Worm (Caenorhabditis elegans) whole organism, L2 larva: ENCODE measurements around the gene F01F1.3.

ENCODE experiments used
- C34F6.9 ChIP-seq: fragments of 150-350 bp; optimal IDR thresholded peaks from 2 replicates; lab custom pipeline; 2014; ENCODE audit warnings: missing biosample characterization, missing genetic modification characterization
- F13H6.1 ChIP-seq: sonication (generic microtip); optimal IDR thresholded peaks from 2 replicates; lab custom pipeline; 2016; ENCODE audit warnings: missing genetic modification characterization, missing compliant biosample characterization
- R02D3.7 ChIP-seq: fragments of 150-350 bp; optimal IDR thresholded peaks from 2 replicates; lab custom pipeline; 2014; ENCODE audit warnings: missing biosample characterization, missing genetic modification characterization
- Y55F3AM.14 ChIP-seq: fragments of 200-800 bp; sonication (Bioruptor generic); optimal IDR thresholded peaks from 2 replicates; lab custom pipeline; 2018; ENCODE audit warnings: mild to moderate bottlenecking, missing genetic modification characterization, missing compliant biosample characterization
- ZK546.5 ChIP-seq: sonication (generic microtip); optimal IDR thresholded peaks from 2 replicates; lab custom pipeline; 2017; ENCODE audit warnings: missing biosample characterization, missing genetic modification characterization
- alr-1 ChIP-seq: fragments of 150-350 bp; optimal IDR thresholded peaks from 2 replicates; lab custom pipeline; 2014; ENCODE audit warnings: missing biosample characterization, missing genetic modification characterization
- aly-2 ChIP-seq: fragments of 150-350 bp; optimal IDR thresholded peaks from 2 replicates; lab custom pipeline; 2014; ENCODE audit warnings: missing biosample characterization, missing genetic modification characterization
- ama-1 ChIP-seq: fragments of 150-350 bp; optimal IDR thresholded peaks from 2 replicates; lab custom pipeline; 2018; ENCODE audit warnings: inconsistent platforms
- blmp-1 ChIP-seq: sonication (generic microtip); optimal IDR thresholded peaks from 2 replicates; lab custom pipeline; 2017; ENCODE audit warnings: missing genetic modification characterization, mild to moderate bottlenecking, missing compliant biosample characterization, antibody characterized with exemption, moderate library complexity; ENCODE audit not compliant: insufficient read depth
- ceh-16 ChIP-seq: fragments of 150-350 bp; optimal IDR thresholded peaks from 2 replicates; lab custom pipeline; 2014; ENCODE audit warnings: missing biosample characterization, missing genetic modification characterization
- ceh-82 ChIP-seq: fragments of 150-350 bp; optimal IDR thresholded peaks from 2 replicates; lab custom pipeline; 2014; ENCODE audit warnings: missing biosample characterization, missing genetic modification characterization
- crh-2 ChIP-seq: sonication (generic microtip); optimal IDR thresholded peaks from 2 replicates; lab custom pipeline; 2017; ENCODE audit warnings: missing biosample characterization, missing genetic modification characterization
- dmd-4 ChIP-seq: sonication (generic microtip); optimal IDR thresholded peaks from 2 replicates; lab custom pipeline; 2017; ENCODE audit warnings: missing biosample characterization, missing genetic modification characterization
- egl-27 ChIP-seq: sonication (generic microtip); optimal IDR thresholded peaks from 3 replicates; lab custom pipeline; 2017; ENCODE audit warnings: missing biosample characterization, missing genetic modification reagents, missing genetic modification characterization
- elt-1 ChIP-seq: fragments of 150-350 bp; optimal IDR thresholded peaks from 2 replicates; lab custom pipeline; 2014; ENCODE audit warnings: missing biosample characterization, missing genetic modification characterization
- elt-3 ChIP-seq: sonication (generic microtip); optimal IDR thresholded peaks from 2 replicates; lab custom pipeline; 2017; ENCODE audit warnings: missing biosample characterization, missing genetic modification characterization
- fos-1 ChIP-seq: fragments of 150-350 bp; optimal IDR thresholded peaks from 2 replicates; lab custom pipeline; 2014; ENCODE audit warnings: missing biosample characterization, missing genetic modification characterization
- gmeb-1 ChIP-seq: fragments of 150-350 bp; optimal IDR thresholded peaks from 2 replicates; lab custom pipeline; 2014; ENCODE audit warnings: missing biosample characterization, missing genetic modification characterization
- lin-11 ChIP-seq: fragments of 150-350 bp; sonication (generic microtip); optimal IDR thresholded peaks from 2 replicates; lab custom pipeline; 2014; ENCODE audit warnings: missing biosample characterization, missing genetic modification characterization, inconsistent platforms, mixed read lengths
- lin-39 ChIP-seq: fragments of 150-350 bp; optimal IDR thresholded peaks from 2 replicates; lab custom pipeline; 2014; ENCODE audit warnings: missing biosample characterization, missing genetic modification reagents, missing genetic modification characterization
- lsy-2 ChIP-seq, 2 experiments: fragments of 150-350 bp in 1 of 2; sonication (generic microtip) in 1 of 2; optimal IDR thresholded peaks; 2 replicates each; lab custom pipeline; 2014 to 2017; ENCODE audit warnings: missing biosample characterization in 2 of 2, missing genetic modification characterization in 2 of 2
- mbf-1 ChIP-seq: sonication (generic microtip); optimal IDR thresholded peaks from 2 replicates; lab custom pipeline; 2017; ENCODE audit warnings: missing biosample characterization, missing genetic modification characterization
- mdl-1 ChIP-seq, 2 experiments: fragments of 150-350 bp in 1 of 2; sonication (generic microtip) in 1 of 2; optimal IDR thresholded peaks; 2 replicates each; lab custom pipeline; 2017; ENCODE audit warnings: missing biosample characterization in 2 of 2, missing genetic modification characterization in 2 of 2
- nhr-10 ChIP-seq: sonication (generic microtip); optimal IDR thresholded peaks from 2 replicates; lab custom pipeline; 2017; ENCODE audit warnings: missing biosample characterization, missing genetic modification characterization
- nhr-11 ChIP-seq: fragments of 150-350 bp; optimal IDR thresholded peaks from 2 replicates; lab custom pipeline; 2014; ENCODE audit warnings: missing biosample characterization, missing genetic modification characterization
- nhr-12 ChIP-seq: fragments of 150-350 bp; optimal IDR thresholded peaks from 2 replicates; lab custom pipeline; 2014; ENCODE audit warnings: missing biosample characterization, missing genetic modification characterization
- nhr-129 ChIP-seq: fragments of 150-350 bp; optimal IDR thresholded peaks from 2 replicates; lab custom pipeline; 2014; ENCODE audit warnings: missing biosample characterization, missing genetic modification characterization
- nhr-21 ChIP-seq: fragments of 150-350 bp; optimal IDR thresholded peaks from 2 replicates; lab custom pipeline; 2014; ENCODE audit warnings: missing biosample characterization, missing genetic modification characterization
- nhr-23 ChIP-seq: fragments of 150-350 bp; optimal IDR thresholded peaks from 2 replicates; lab custom pipeline; 2014; ENCODE audit warnings: missing biosample characterization, missing genetic modification reagents, missing genetic modification characterization
- nhr-237 ChIP-seq: fragments of 150-350 bp; optimal IDR thresholded peaks from 2 replicates; lab custom pipeline; 2014; ENCODE audit warnings: missing biosample characterization, missing genetic modification characterization
- nhr-25 ChIP-seq: fragments of 150-350 bp; sonication (generic microtip); optimal IDR thresholded peaks from 3 replicates; lab custom pipeline; 2014; ENCODE audit warnings: missing biosample characterization, missing genetic modification characterization
- nhr-77 ChIP-seq: fragments of 150-350 bp; optimal IDR thresholded peaks from 2 replicates; lab custom pipeline; 2014; ENCODE audit warnings: missing biosample characterization, missing genetic modification characterization
- peb-1 ChIP-seq: fragments of 150-350 bp; optimal IDR thresholded peaks from 2 replicates; lab custom pipeline; 2014; ENCODE audit warnings: missing biosample characterization, missing genetic modification characterization
- sem-4 ChIP-seq: fragments of 150-350 bp; optimal IDR thresholded peaks from 2 replicates; lab custom pipeline; 2014; ENCODE audit warnings: missing biosample characterization, missing genetic modification reagents, missing genetic modification characterization
- sma-3 ChIP-seq: sonication (generic microtip); optimal IDR thresholded peaks from 2 replicates; lab custom pipeline; 2016; ENCODE audit warnings: missing genetic modification reagents, missing genetic modification characterization, missing compliant biosample characterization
- sma-9 ChIP-seq, 2 experiments: fragments of 150-350 bp in 1 of 2; sonication (generic microtip) in 1 of 2; optimal IDR thresholded peaks; 2 replicates each; lab custom pipeline; 2014 to 2016; ENCODE audit warnings: missing genetic modification characterization in 2 of 2, mild to moderate bottlenecking in 1 of 2, missing biosample characterization in 1 of 2, missing compliant biosample characterization in 1 of 2, missing genetic modification reagents in 1 of 2, moderate library complexity in 1 of 2
- snpc-4 ChIP-seq: fragments of 150-350 bp; optimal IDR thresholded peaks from 2 replicates; lab custom pipeline; 2014; ENCODE audit warnings: missing biosample characterization, missing genetic modification characterization
- unc-55 ChIP-seq: fragments of 150-350 bp; sonication (generic microtip); optimal IDR thresholded peaks from 3 replicates; lab custom pipeline; 2014; ENCODE audit warnings: missing biosample characterization, missing genetic modification reagents, missing genetic modification characterization
- unc-62 ChIP-seq: fragments of 150-350 bp; optimal IDR thresholded peaks from 2 replicates; lab custom pipeline; 2014; ENCODE audit warnings: missing biosample characterization, missing genetic modification reagents, missing genetic modification characterization
- zag-1 ChIP-seq: fragments of 150-350 bp; optimal IDR thresholded peaks from 2 replicates; lab custom pipeline; 2014; ENCODE audit warnings: missing biosample characterization, missing genetic modification characterization
- ztf-4 ChIP-seq: fragments of 150-350 bp; optimal IDR thresholded peaks from 2 replicates; lab custom pipeline; 2014; ENCODE audit warnings: missing biosample characterization, missing genetic modification characterization

The F01F1.3 gene

DNA sequence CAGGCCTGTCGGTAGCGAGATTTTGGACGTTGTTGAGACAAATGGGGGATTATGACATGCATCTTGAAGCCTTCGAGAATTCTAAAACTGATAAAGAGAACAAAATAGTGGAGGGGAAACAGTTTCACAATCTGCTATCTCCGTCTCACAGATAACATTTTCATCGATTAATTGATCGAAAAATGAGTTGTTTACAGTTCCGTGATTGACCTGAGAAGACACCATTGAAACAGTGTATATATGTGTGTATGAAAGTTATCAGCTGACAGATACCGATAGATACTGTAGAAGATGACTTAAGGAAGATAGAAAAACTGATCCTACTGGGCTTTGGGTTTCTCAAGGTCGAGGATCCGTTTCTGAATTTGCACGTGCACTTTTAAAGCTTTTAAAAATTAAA is 32.6 kb upstream of the F01F1.3 start (continued):
- peak; percentile 26 for TF ChIP-seq nhr-129 (tag; lab: Kevin White, UChicago)
- no peak for TF ChIP-seq mbf-1
- TF ChIP-seq nhr-237 (tag; lab: Kevin White, UChicago), result no peak
- no peak for TF ChIP-seq ceh-16
- TF ChIP-seq blmp-1 (tag; lab: Kevin White, UChicago), result peak; percentile 49
- no peak for TF ChIP-seq snpc-4 (tag; lab: Kevin White, UChicago)
- TF ChIP-seq nhr-10 (tag; lab: Kevin White, UChicago), result no peak
- no peak for TF ChIP-seq sma-3 (GFP tag; lab: Kevin White, UChicago)
- no peak for TF ChIP-seq ztf-4
- TF ChIP-seq unc-55 (GFP tag; lab: Kevin White, UChicago), result no peak

DNA sequence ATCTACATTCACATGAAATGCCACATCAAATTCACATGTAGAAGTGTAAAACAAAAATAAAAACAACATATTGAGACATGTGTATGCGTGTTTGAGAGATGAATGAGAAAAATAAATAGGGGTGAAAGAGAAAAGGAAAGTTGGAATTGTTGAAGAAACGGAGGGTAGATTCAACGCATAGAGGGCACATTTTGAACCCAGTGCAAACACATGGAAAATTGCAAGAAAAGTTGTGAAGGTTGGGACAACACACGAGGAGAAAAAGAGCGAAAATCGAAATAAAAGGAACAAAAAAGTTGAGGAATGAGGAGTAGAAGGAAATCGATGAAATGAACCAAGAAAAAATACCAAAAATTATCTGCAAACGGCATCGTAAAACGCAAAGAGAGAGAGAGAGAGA is 32.1 kb upstream of the F01F1.3 start:
- TF ChIP-seq mdl-1 (tag; optimal IDR thresholded peaks at IDR 0.05; lab: Kevin White, UChicago), result no peak
- no peak for TF ChIP-seq lin-39 (tag; lab: Kevin White, UChicago)
- TF ChIP-seq unc-62 (GFP tag; lab: Kevin White, UChicago), result no peak
- no peak for TF ChIP-seq nhr-23 (tag; lab: Kevin White, UChicago)
- TF ChIP-seq sma-9 (GFP tag; optimal IDR thresholded peaks at IDR 0.05; lab: Kevin White, UChicago), result peak; percentile 6
- no peak for TF ChIP-seq sma-9 (tag; optimal IDR thresholded peaks at IDR 0.05; lab: Kevin White, UChicago)
- peak; percentile 16 for TF ChIP-seq C34F6.9 (tag; lab: Kevin White, UChicago)
- TF ChIP-seq nhr-25 (tag; lab: Kevin White, UChicago), result no peak
- no peak for TF ChIP-seq sma-3 (GFP tag; lab: Kevin White, UChicago)
- no peak for TF ChIP-seq dmd-4
- no peak for TF ChIP-seq blmp-1 (tag; lab: Kevin White, UChicago)
- no peak for TF ChIP-seq Y55F3AM.14 (GFP tag; lab: Kevin White, UChicago)
- no peak for TF ChIP-seq peb-1 (tag; lab: Kevin White, UChicago)

DNA sequence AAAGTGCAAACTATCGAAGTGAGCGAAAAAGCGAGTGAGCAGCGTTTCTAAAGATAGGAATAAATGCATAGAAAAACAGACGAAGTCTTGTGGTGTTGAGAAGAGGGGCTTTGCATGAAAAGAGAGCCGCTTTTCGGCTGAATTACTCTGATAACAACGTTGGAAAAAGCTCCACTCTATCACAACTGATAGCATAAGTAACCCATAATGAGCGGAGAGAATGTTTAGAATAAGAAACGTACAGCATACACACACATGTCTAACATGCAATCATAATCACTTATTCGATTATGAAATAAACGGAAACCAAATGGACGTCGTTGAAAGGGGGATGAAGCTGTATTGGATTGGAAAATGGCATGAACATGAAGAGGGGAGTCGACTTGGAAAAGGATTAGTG is 31.5 kb upstream of the F01F1.3 start:
- TF ChIP-seq crh-2 (tag; lab: Kevin White, UChicago) (no peak), ama-1 (lab: Kevin White, UChicago) (no peak), fos-1 (peak; percentile 40), sma-3 (GFP tag; lab: Kevin White, UChicago) (no peak), sma-9 (GFP tag; optimal IDR thresholded peaks at IDR 0.05; lab: Kevin White, UChicago) (peak; percentile 5), sma-9 (tag; optimal IDR thresholded peaks at IDR 0.05; lab: Kevin White, UChicago) (no peak), nhr-77 (tag; lab: Kevin White, UChicago) (no peak), gmeb-1 (tag; lab: Kevin White, UChicago) (no peak), elt-3 (tag; lab: Kevin White, UChicago) (no peak)
- TF ChIP-seq, all 48 proteins: peak for 2

- TF ChIP-seq elt-1 (tag; lab: Kevin White, UChicago) (no peak), gmeb-1 (tag; lab: Kevin White, UChicago) (peak; percentile 28)
These were observed 30.7 kb upstream of the F01F1.3 start for ce11 chrIII:5840815-5841573.

- TF ChIP-seq mbf-1, result no peak
- TF ChIP-seq ama-1 (lab: Kevin White, UChicago), result peak; percentile 58
- TF ChIP-seq lsy-2 (tag; optimal IDR thresholded peaks at IDR 0.05; lab: Kevin White, UChicago), result peak in 1 of 2 experiments; percentile 52
- TF ChIP-seq blmp-1 (tag; lab: Kevin White, UChicago), result peak; percentile 48
- TF ChIP-seq snpc-4 (tag; lab: Kevin White, UChicago), result no peak
- no peak for TF ChIP-seq egl-27
- peak; percentile 39 for TF ChIP-seq sma-3 (GFP tag; lab: Kevin White, UChicago)
- peak; percentile 73 for TF ChIP-seq sma-9 (GFP tag; optimal IDR thresholded peaks at IDR 0.05; lab: Kevin White, UChicago)
- no peak for TF ChIP-seq sma-9 (tag; optimal IDR thresholded peaks at IDR 0.05; lab: Kevin White, UChicago)
- peak; percentile 42 to 63 for TF ChIP-seq mdl-1 (tag; optimal IDR thresholded peaks at IDR 0.05; lab: Kevin White, UChicago)
- no peak for TF ChIP-seq R02D3.7 (tag; lab: Kevin White, UChicago)
- peak; percentile 25 for TF ChIP-seq F13H6.1 (tag; lab: Kevin White, UChicago)
- TF ChIP-seq ztf-4, result no peak
- TF ChIP-seq ZK546.5 (tag; lab: Kevin White, UChicago), result no peak
- no peak for TF ChIP-seq lin-39 (tag; lab: Kevin White, UChicago)
- no peak for TF ChIP-seq alr-1 (tag; lab: Kevin White, UChicago)
- TF ChIP-seq nhr-25 (tag; lab: Kevin White, UChicago), result peak; percentile 63
- TF ChIP-seq nhr-21 (tag; lab: Kevin White, UChicago), result peak; percentile 47
- no peak for TF ChIP-seq nhr-11 (tag; lab: Kevin White, UChicago)
- TF ChIP-seq nhr-237 (tag; lab: Kevin White, UChicago), result no peak
- peak; percentile 37 for TF ChIP-seq sem-4 (tag; lab: Kevin White, UChicago)
- TF ChIP-seq C34F6.9 (tag; lab: Kevin White, UChicago), result peak; percentile 44
- no peak for TF ChIP-seq nhr-10 (tag; lab: Kevin White, UChicago)
- TF ChIP-seq crh-2 (tag; lab: Kevin White, UChicago), result peak; percentile 9
- peak; percentile 19 for TF ChIP-seq fos-1
- no peak for TF ChIP-seq aly-2 (tag; lab: Kevin White, UChicago)
- TF ChIP-seq nhr-12 (tag; lab: Kevin White, UChicago), result no peak
- TF ChIP-seq zag-1 (tag; lab: Kevin White, UChicago), result no peak
- peak; percentile 12 for TF ChIP-seq lin-11 (tag; lab: Kevin White, UChicago)
- TF ChIP-seq Y55F3AM.14 (GFP tag; lab: Kevin White, UChicago), result no peak
- no peak for TF ChIP-seq ceh-82 (tag; lab: Kevin White, UChicago)
These were observed 30.1 kb upstream of the F01F1.3 start for ce11 chrIII:5841676-5842075.
